Worm (Caenorhabditis elegans): Measurements from ENCODE around the gene bckd-1A.

bckd-1A gene

DNA sequence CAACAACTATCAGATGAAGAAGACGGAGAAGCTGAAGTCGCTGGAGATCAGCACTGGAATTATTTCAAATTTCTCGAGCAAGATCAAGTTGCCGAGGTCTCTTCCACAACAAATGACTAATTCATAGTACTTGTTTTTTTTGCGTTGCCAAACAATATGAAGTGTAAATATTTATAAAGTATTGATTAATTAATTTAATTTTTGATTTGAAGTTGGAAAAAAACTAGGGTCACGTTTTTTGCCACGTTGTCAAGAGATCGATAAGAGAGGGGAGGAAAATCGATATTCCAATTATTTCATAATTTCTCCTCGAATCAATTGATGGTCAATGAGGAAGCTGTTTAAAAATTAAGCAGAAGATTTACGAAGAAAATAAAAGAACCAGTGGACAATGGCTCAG is 32.9 kb upstream of the bckd-1A start, which contains the start of gene snf-7:
TSS of gene snf-7 (plus strand) at position 301 of the 400 bp plus-strand sequence.
- TF ChIP-seq C34F6.9 (tag; optimal IDR thresholded peaks at IDR 0.05): no peak
- TF ChIP-seq nhr-23 (tag; optimal IDR thresholded peaks at IDR 0.05): no peak
- TF ChIP-seq ZK546.5 (tag; optimal IDR thresholded peaks at IDR 0.05): no peak
- TF ChIP-seq unc-55 (GFP tag; optimal IDR thresholded peaks at IDR 0.05): no peak
- TF ChIP-seq gmeb-1 (tag; optimal IDR thresholded peaks at IDR 0.05): no peak
- no peak for TF ChIP-seq sem-4 (tag; optimal IDR thresholded peaks at IDR 0.05)
- no peak for TF ChIP-seq elt-1 (tag; optimal IDR thresholded peaks at IDR 0.05)
- no peak for TF ChIP-seq nhr-21 (tag; optimal IDR thresholded peaks at IDR 0.05)
- TF ChIP-seq lin-39 (tag; optimal IDR thresholded peaks at IDR 0.05): no peak
- TF ChIP-seq unc-62 (GFP tag; optimal IDR thresholded peaks at IDR 0.05): no peak
- no peak for TF ChIP-seq blmp-1 (tag; optimal IDR thresholded peaks at IDR 0.05; ENCODE audit: insufficient read depth)
- no peak for TF ChIP-seq sma-9 (GFP tag; optimal IDR thresholded peaks at IDR 0.05)
- TF ChIP-seq sma-9 (tag; optimal IDR thresholded peaks at IDR 0.05): no peak
- TF ChIP-seq mab-5 (tag; optimal IDR thresholded peaks at IDR 0.05): no peak
- no peak for TF ChIP-seq nhr-6 (tag; optimal IDR thresholded peaks at IDR 0.05)
- no peak for TF ChIP-seq alr-1 (tag; optimal IDR thresholded peaks at IDR 0.05)
- TF ChIP-seq skn-1 (tag; optimal IDR thresholded peaks at IDR 0.05): no peak
- TF ChIP-seq lin-11 (tag; optimal IDR thresholded peaks at IDR 0.05): no peak
- no peak for TF ChIP-seq lsy-2 (tag; optimal IDR thresholded peaks at IDR 0.05)
- no peak for TF ChIP-seq elt-3 (tag; optimal IDR thresholded peaks at IDR 0.05)
- TF ChIP-seq mdl-1 (tag; optimal IDR thresholded peaks at IDR 0.05): no peak

DNA sequence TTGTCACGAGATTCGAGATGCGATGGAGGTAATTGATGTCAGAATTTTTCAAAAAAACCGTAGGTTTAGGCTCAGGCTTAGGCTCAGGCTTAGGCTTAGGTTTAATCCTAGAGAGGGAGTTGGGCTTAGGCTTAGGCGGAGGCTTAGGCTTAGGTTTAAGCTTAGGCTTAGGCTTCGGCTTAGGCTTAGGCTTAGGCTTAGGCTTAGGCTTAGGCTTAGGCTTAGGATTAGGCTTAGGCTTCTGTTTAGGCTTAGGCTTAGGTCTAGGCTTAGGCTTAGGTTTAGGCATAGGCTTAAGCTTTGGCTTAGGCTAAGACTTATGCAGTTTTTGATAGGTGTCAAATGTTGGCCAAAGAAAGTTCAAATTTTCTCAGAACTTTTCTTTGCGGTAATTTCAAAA is 32.0 kb upstream of the bckd-1A start:
- TF ChIP-seq ZK546.5 (tag; optimal IDR thresholded peaks at IDR 0.05) (no peak), F13H6.1 (tag; optimal IDR thresholded peaks at IDR 0.05) (no peak), dmd-4 (tag; optimal IDR thresholded peaks at IDR 0.05) (no peak), sma-3 (GFP tag; optimal IDR thresholded peaks at IDR 0.05) (no peak), nhr-77 (tag; optimal IDR thresholded peaks at IDR 0.05) (no peak), lin-11 (tag; optimal IDR thresholded peaks at IDR 0.05) (no peak), elt-3 (tag; optimal IDR thresholded peaks at IDR 0.05) (no peak), egl-27 (tag; optimal IDR thresholded peaks at IDR 0.05) (no peak), mdl-1 (tag; optimal IDR thresholded peaks at IDR 0.05) (no peak), elt-1 (tag; optimal IDR thresholded peaks at IDR 0.05) (no peak), blmp-1 (tag; optimal IDR thresholded peaks at IDR 0.05; ENCODE audit: insufficient read depth) (no peak), skn-1 (tag; optimal IDR thresholded peaks at IDR 0.05) (no peak), unc-39 (tag; optimal IDR thresholded peaks at IDR 0.05) (no peak), ceh-82 (tag; optimal IDR thresholded peaks at IDR 0.05) (no peak), nhr-23 (tag; optimal IDR thresholded peaks at IDR 0.05) (no peak), ztf-11 (tag; optimal IDR thresholded peaks at IDR 0.05) (no peak), nhr-25 (tag; optimal IDR thresholded peaks at IDR 0.05) (no peak)

DNA sequence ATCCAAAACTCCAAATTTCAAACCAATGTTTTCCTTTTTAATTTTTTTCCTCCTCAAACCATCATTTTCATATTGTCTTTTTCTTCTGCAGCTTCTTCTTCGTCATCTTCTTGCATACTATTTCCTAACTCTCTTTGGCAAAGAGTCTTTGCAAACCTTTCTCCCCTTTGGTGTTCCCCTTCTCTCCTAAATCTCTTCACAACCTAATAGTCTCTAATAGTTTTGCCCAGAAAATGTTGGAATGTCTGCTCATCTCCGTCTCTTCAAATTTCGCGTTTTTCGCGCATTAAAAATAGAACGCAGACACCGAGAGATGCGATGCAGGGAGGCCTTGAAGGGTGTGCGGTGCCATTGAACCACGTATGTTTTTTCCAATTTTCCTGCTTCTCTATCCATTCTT is 29.8 kb upstream of the bckd-1A start, which contains the start of gene ZK1010.10:
TSS of gene ZK1010.10 (plus strand) at position 286 of the 400 bp plus-strand sequence.
- TF ChIP-seq peb-1 (tag; optimal IDR thresholded peaks at IDR 0.05) (no peak), unc-62 (GFP tag; optimal IDR thresholded peaks at IDR 0.05) (no peak), nhr-21 (tag; optimal IDR thresholded peaks at IDR 0.05) (no peak), crh-2 (tag; optimal IDR thresholded peaks at IDR 0.05) (peak; percentile 71), dmd-4 (tag; optimal IDR thresholded peaks at IDR 0.05) (no peak), lsy-2 (tag; optimal IDR thresholded peaks at IDR 0.05) (peak in 1 of 2 experiments; percentile 70), sem-4 (tag; optimal IDR thresholded peaks at IDR 0.05) (peak; percentile 55), Y55F3AM.14 (GFP tag; optimal IDR thresholded peaks at IDR 0.05) (no peak), ceh-16 (tag; optimal IDR thresholded peaks at IDR 0.05) (no peak), blmp-1 (tag; optimal IDR thresholded peaks at IDR 0.05; ENCODE audit: insufficient read depth) (no peak), fos-1 (tag; optimal IDR thresholded peaks at IDR 0.05) (peak; percentile 55), R02D3.7 (tag; optimal IDR thresholded peaks at IDR 0.05) (no peak), unc-55 (GFP tag; optimal IDR thresholded peaks at IDR 0.05) (peak; percentile 90), nhr-10 (tag; optimal IDR thresholded peaks at IDR 0.05) (no peak), aly-2 (tag; optimal IDR thresholded peaks at IDR 0.05) (no peak), mab-5 (tag; optimal IDR thresholded peaks at IDR 0.05) (peak; percentile 12), egl-27 (tag; optimal IDR thresholded peaks at IDR 0.05) (peak; percentile 18), zag-1 (tag; optimal IDR thresholded peaks at IDR 0.05) (peak; percentile 7), ztf-1 (GFP tag; conservative IDR thresholded peaks at IDR 0.05) (no peak), C34F6.9 (tag; optimal IDR thresholded peaks at IDR 0.05) (peak; percentile 69), gmeb-1 (tag; optimal IDR thresholded peaks at IDR 0.05) (peak; percentile 14), nhr-237 (tag; optimal IDR thresholded peaks at IDR 0.05) (no peak), elt-3 (tag; optimal IDR thresholded peaks at IDR 0.05) (no peak), F13H6.1 (tag; optimal IDR thresholded peaks at IDR 0.05) (peak; percentile 30), elt-1 (tag; optimal IDR thresholded peaks at IDR 0.05) (no peak), nhr-129 (tag; optimal IDR thresholded peaks at IDR 0.05) (peak; percentile 46), mbf-1 (tag; optimal IDR thresholded peaks at IDR 0.05) (no peak), unc-39 (tag; optimal IDR thresholded peaks at IDR 0.05) (no peak)
